Worm (Caenorhabditis elegans) whole organism, L1 larva: Measurements from ENCODE around the gene gon-4.

Source experiments
- C16A3.4 ChIP-seq: fragments of 150-350 bp; optimal IDR thresholded peaks from 2 replicates; lab custom pipeline; 2014; ENCODE audit warnings: missing biosample characterization, missing genetic modification characterization
- ama-1 ChIP-seq: fragments of 150-350 bp; optimal IDR thresholded peaks from 2 replicates; lab custom pipeline; 2014
- ceh-63 ChIP-seq: fragments of 200-800 bp; sonication (Bioruptor generic); optimal IDR thresholded peaks from 2 replicates; lab custom pipeline; 2018; ENCODE audit warnings: mild to moderate bottlenecking, missing genetic modification characterization, missing compliant biosample characterization
- ceh-8 ChIP-seq: fragments of 200-800 bp; sonication (Bioruptor generic); optimal IDR thresholded peaks from 2 replicates; lab custom pipeline; 2018; ENCODE audit warnings: mild to moderate bottlenecking, missing genetic modification characterization, moderate library complexity, missing compliant biosample characterization
- ceh-88 ChIP-seq: fragments of 200-800 bp; sonication (Bioruptor generic); IDR thresholded peaks from 2 replicates; pipeline ENCODE4 v1.3.6; 2022; ENCODE audit warnings: missing genetic modification characterization, missing compliant biosample characterization
- ces-1 ChIP-seq: fragments of 150-350 bp; optimal IDR thresholded peaks from 2 replicates; lab custom pipeline; 2014; ENCODE audit warnings: missing biosample characterization, missing genetic modification reagents, missing genetic modification characterization
- dpl-1 ChIP-seq, 3 experiments: fragments of 150-350 bp in 2 of 3; sonication (generic microtip) in 1 of 3; optimal IDR thresholded peaks; 2 replicates each; lab custom pipeline; 2014 to 2017; ENCODE audit warnings: missing biosample characterization in 3 of 3, missing genetic modification characterization in 3 of 3, missing genetic modification reagents in 3 of 3
- dsc-1 ChIP-seq: sonication (generic microtip); optimal IDR thresholded peaks from 2 replicates; lab custom pipeline; 2016; ENCODE audit warnings: mild to moderate bottlenecking, missing genetic modification characterization, missing compliant biosample characterization
- efl-3 ChIP-seq: fragments of 200-800 bp; sonication (Bioruptor generic); optimal IDR thresholded peaks from 2 replicates; lab custom pipeline; 2018; ENCODE audit warnings: mild to moderate bottlenecking, missing genetic modification characterization, missing compliant biosample characterization
- elt-2 ChIP-seq: sonication (generic microtip); optimal IDR thresholded peaks from 2 replicates; lab custom pipeline; 2016; ENCODE audit warnings: missing genetic modification characterization, mild to moderate bottlenecking, inconsistent platforms, missing compliant biosample characterization, missing genetic modification reagents
- elt-3 ChIP-seq, 6 experiments: fragments of 150-350 bp in 1 of 6; sonication (generic microtip); optimal IDR thresholded peaks; 2 replicates each; lab custom pipeline; 2017 to 2018; ENCODE audit warnings: missing biosample characterization in 6 of 6, missing genetic modification characterization in 6 of 6, inconsistent platforms in 1 of 6
- ets-5 ChIP-seq: fragments of 200-800 bp; sonication (Bioruptor generic); IDR thresholded peaks from 2 replicates; pipeline ENCODE4 v1.3.6; 2022; ENCODE audit warnings: missing genetic modification characterization, missing compliant biosample characterization
- fkh-10 ChIP-seq: sonication (generic microtip); optimal IDR thresholded peaks from 2 replicates; lab custom pipeline; 2017; ENCODE audit warnings: missing biosample characterization, missing genetic modification reagents, missing genetic modification characterization
- fkh-4 ChIP-seq: sonication (generic microtip); optimal IDR thresholded peaks from 2 replicates; lab custom pipeline; 2016; ENCODE audit warnings: missing compliant biosample characterization, missing genetic modification characterization, borderline replicate concordance
- fos-1 ChIP-seq: fragments of 150-350 bp; optimal IDR thresholded peaks from 2 replicates; lab custom pipeline; 2014; ENCODE audit warnings: missing biosample characterization, missing genetic modification characterization
- grh-1 ChIP-seq: fragments of 200-800 bp; sonication (Bioruptor generic); IDR thresholded peaks from 2 replicates; pipeline ENCODE4 v1.3.6; 2022; ENCODE audit warnings: missing genetic modification reagents, missing genetic modification characterization, missing compliant biosample characterization
- hlh-17 ChIP-seq: fragments of 200-800 bp; sonication (Bioruptor generic); optimal IDR thresholded peaks from 2 replicates; lab custom pipeline; 2018; ENCODE audit warnings: missing genetic modification characterization, mild to moderate bottlenecking, missing compliant biosample characterization, moderate library complexity, borderline replicate concordance
- hlh-4 ChIP-seq: sonication (generic microtip); optimal IDR thresholded peaks from 2 replicates; lab custom pipeline; 2016; ENCODE audit warnings: mild to moderate bottlenecking, missing genetic modification characterization, missing compliant biosample characterization
- hpl-2 ChIP-seq: fragments of 150-350 bp; optimal IDR thresholded peaks from 2 replicates; lab custom pipeline; 2014; ENCODE audit warnings: missing biosample characterization, missing genetic modification reagents, missing genetic modification characterization
- isw-1 ChIP-seq: fragments of 200-800 bp; sonication (Bioruptor generic); IDR thresholded peaks from 2 replicates; pipeline ENCODE4 v1.3.6; 2022; ENCODE audit warnings: missing genetic modification characterization, missing compliant biosample characterization
- lin-14 ChIP-seq: fragments of 200-800 bp; sonication (Bioruptor generic); optimal IDR thresholded peaks from 2 replicates; lab custom pipeline; 2018; ENCODE audit warnings: mild to moderate bottlenecking, missing genetic modification characterization, moderate library complexity, missing compliant biosample characterization
- lin-15B ChIP-seq: fragments of 150-350 bp; sonication (generic microtip); optimal IDR thresholded peaks from 3 replicates; lab custom pipeline; 2014; ENCODE audit warnings: missing biosample characterization, missing genetic modification characterization
- lin-35 ChIP-seq, 2 experiments: fragments of 150-350 bp; optimal IDR thresholded peaks; 2 replicates each; lab custom pipeline; 2014; ENCODE audit warnings: missing biosample characterization in 2 of 2, missing genetic modification characterization in 2 of 2, missing genetic modification reagents in 2 of 2
- lin-39 ChIP-seq: fragments of 150-350 bp; optimal IDR thresholded peaks from 2 replicates; lab custom pipeline; 2014; ENCODE audit warnings: missing biosample characterization, missing genetic modification reagents, missing genetic modification characterization
- mdl-1 ChIP-seq, 2 experiments: fragments of 150-350 bp; optimal IDR thresholded peaks; 2 replicates each; lab custom pipeline; 2014 to 2017; ENCODE audit warnings: missing biosample characterization in 2 of 2, missing genetic modification characterization in 2 of 2, inconsistent platforms in 1 of 2
- mep-1 ChIP-seq: fragments of 150-350 bp; optimal IDR thresholded peaks from 2 replicates; lab custom pipeline; 2014; ENCODE audit warnings: missing biosample characterization, missing genetic modification characterization
- nhr-12 ChIP-seq: sonication (generic microtip); optimal IDR thresholded peaks from 2 replicates; lab custom pipeline; 2017; ENCODE audit warnings: missing biosample characterization, missing genetic modification characterization
- nhr-19 ChIP-seq: fragments of 200-800 bp; sonication (Bioruptor generic); conservative IDR thresholded peaks from 2 replicates; pipeline ENCODE4 v1.3.6; 2022; ENCODE audit warnings: missing genetic modification characterization, missing compliant biosample characterization
- nhr-20 ChIP-seq: sonication (generic microtip); optimal IDR thresholded peaks from 2 replicates; lab custom pipeline; 2016; ENCODE audit warnings: mild to moderate bottlenecking, missing genetic modification characterization, missing compliant biosample characterization
- nhr-237 ChIP-seq: fragments of 150-350 bp; optimal IDR thresholded peaks from 2 replicates; lab custom pipeline; 2014; ENCODE audit warnings: missing biosample characterization, missing genetic modification characterization
- nhr-28 ChIP-seq: fragments of 150-350 bp; optimal IDR thresholded peaks from 2 replicates; lab custom pipeline; 2014; ENCODE audit warnings: missing biosample characterization, missing genetic modification characterization
- nhr-47 ChIP-seq: sonication (generic microtip); optimal IDR thresholded peaks from 2 replicates; lab custom pipeline; 2016; ENCODE audit warnings: mild to moderate bottlenecking, missing genetic modification characterization, moderate library complexity, missing compliant biosample characterization
- nhr-71 ChIP-seq: sonication (generic microtip); optimal IDR thresholded peaks from 2 replicates; lab custom pipeline; 2016; ENCODE audit warnings: mild to moderate bottlenecking, missing genetic modification characterization, moderate library complexity, missing compliant biosample characterization
- nhr-77 ChIP-seq: fragments of 150-350 bp; optimal IDR thresholded peaks from 2 replicates; lab custom pipeline; 2014; ENCODE audit warnings: missing biosample characterization, missing genetic modification characterization
- nhr-84 ChIP-seq: sonication (generic microtip); optimal IDR thresholded peaks from 2 replicates; lab custom pipeline; 2017; ENCODE audit warnings: missing biosample characterization, missing genetic modification characterization
- nhr-85 ChIP-seq: sonication (generic microtip); peaks from one replicate; lab custom pipeline; 2016; ENCODE audit warnings: missing genetic modification characterization, inconsistent platforms, missing compliant biosample characterization
- nhr-90 ChIP-seq: sonication (generic microtip); optimal IDR thresholded peaks from 2 replicates; lab custom pipeline; 2016; ENCODE audit warnings: mild to moderate bottlenecking, missing genetic modification characterization, missing compliant biosample characterization; ENCODE audit not compliant: poor library complexity
- pag-3 ChIP-seq: sonication (generic microtip); optimal IDR thresholded peaks from 2 replicates; lab custom pipeline; 2017; ENCODE audit warnings: missing genetic modification characterization, mild to moderate bottlenecking, missing compliant biosample characterization, antibody characterized with exemption, borderline replicate concordance; ENCODE audit not compliant: insufficient read depth
- pax-3 ChIP-seq: fragments of 200-800 bp; sonication (Bioruptor generic); optimal IDR thresholded peaks from 2 replicates; lab custom pipeline; 2018; ENCODE audit warnings: mild to moderate bottlenecking, missing genetic modification characterization, moderate library complexity, missing compliant biosample characterization
- pqm-1 ChIP-seq: sonication (generic microtip); optimal IDR thresholded peaks from 3 replicates; lab custom pipeline; 2017; ENCODE audit warnings: missing biosample characterization, missing genetic modification characterization
- rnt-1 ChIP-seq: sonication (generic microtip); optimal IDR thresholded peaks from 2 replicates; lab custom pipeline; 2016; ENCODE audit warnings: mild to moderate bottlenecking, missing genetic modification characterization, moderate library complexity, missing compliant biosample characterization
- snu-23 ChIP-seq: sonication (generic microtip); optimal IDR thresholded peaks from 2 replicates; lab custom pipeline; 2016; ENCODE audit warnings: missing genetic modification characterization, missing compliant biosample characterization
- sox-4 ChIP-seq: sonication (generic microtip); optimal IDR thresholded peaks from 2 replicates; lab custom pipeline; 2016; ENCODE audit warnings: missing genetic modification characterization, missing compliant biosample characterization
- sptf-1 ChIP-seq: fragments of 150-350 bp; optimal IDR thresholded peaks from 2 replicates; lab custom pipeline; 2014; ENCODE audit warnings: missing biosample characterization, missing genetic modification characterization
- tlp-1 ChIP-seq: fragments of 150-350 bp; optimal IDR thresholded peaks from 2 replicates; lab custom pipeline; 2014; ENCODE audit warnings: missing biosample characterization, missing genetic modification characterization
- unc-30 ChIP-seq: sonication (generic microtip); optimal IDR thresholded peaks from 2 replicates; lab custom pipeline; 2017; ENCODE audit warnings: missing biosample characterization, missing genetic modification characterization
- unc-98 ChIP-seq: fragments of 200-800 bp; sonication (Bioruptor generic); IDR thresholded peaks from 2 replicates; pipeline ENCODE4 v1.3.6; 2022; ENCODE audit warnings: missing genetic modification characterization, missing compliant biosample characterization
- xbp-1 ChIP-seq: sonication (generic microtip); optimal IDR thresholded peaks from 2 replicates; lab custom pipeline; 2016; ENCODE audit warnings: missing genetic modification characterization, missing compliant biosample characterization
- zip-4 ChIP-seq: fragments of 200-800 bp; sonication (Bioruptor generic); optimal IDR thresholded peaks from 2 replicates; lab custom pipeline; 2018; ENCODE audit warnings: mild to moderate bottlenecking, missing genetic modification characterization, moderate library complexity, missing compliant biosample characterization
- ztf-4 ChIP-seq: fragments of 150-350 bp; optimal IDR thresholded peaks from 2 replicates; lab custom pipeline; 2014; ENCODE audit warnings: missing biosample characterization, missing genetic modification characterization

The gon-4 gene

ce11 chrIV:10251764-10252163 is 54.1 kb downstream of the gon-4 start:
- TF ChIP-seq pqm-1 (tag; lab: Kevin White, UChicago) (no peak), unc-30 (tag; lab: Kevin White, UChicago) (no peak), lin-35 (GFP tag; optimal IDR thresholded peaks at IDR 0.05; lab: Kevin White, UChicago) (no peak), ztf-4 (tag; lab: Kevin White, UChicago) (no peak), ces-1 (no peak), ceh-63 (GFP tag; lab: Kevin White, UChicago) (no peak)

ce11 chrIV:10252350-10252792 is 54.8 kb downstream of the gon-4 start:
- TF ChIP-seq mep-1 (tag; lab: Kevin White, UChicago) (peak; percentile 81), nhr-71 (tag; lab: Kevin White, UChicago) (peak; percentile 99), lin-14 (GFP tag; lab: Kevin White, UChicago) (peak; percentile 100), nhr-12 (tag; lab: Kevin White, UChicago) (no peak), fkh-10 (GFP tag; lab: Kevin White, UChicago) (peak; percentile 93), fos-1 (tag; lab: Kevin White, UChicago) (peak; percentile 60), fkh-4 (tag; lab: Kevin White, UChicago) (peak; percentile 51), nhr-84 (tag; lab: Kevin White, UChicago) (no peak), grh-1 (GFP tag; lab: Robert Waterston, UW) (peak; percentile 46; the same call in 1 of the 2 replicates), C16A3.4 (tag; lab: Kevin White, UChicago) (peak; percentile 77), rnt-1 (peak; percentile 86), nhr-47 (tag; lab: Kevin White, UChicago) (peak; percentile 96), ceh-88 (GFP tag; lab: Robert Waterston, UW) (peak; percentile 72), ama-1 (lab: Kevin White, UChicago) (peak; percentile 63), sox-4 (tag; lab: Kevin White, UChicago) (peak; percentile 93), nhr-20 (tag; lab: Kevin White, UChicago) (peak; percentile 96), xbp-1 (peak; percentile 91), elt-3 (tag; optimal IDR thresholded peaks at IDR 0.05; lab: Kevin White, UChicago) (peak in 1 of 6 experiments; percentile 60), hlh-4 (no peak), tlp-1 (tag; lab: Kevin White, UChicago) (no peak), nhr-90 (tag; lab: Kevin White, UChicago) (peak; percentile 80), sptf-1 (tag; lab: Kevin White, UChicago) (no peak), isw-1 (GFP tag; lab: Robert Waterston, UW) (peak; percentile 83), nhr-28 (tag; lab: Kevin White, UChicago) (no peak), snu-23 (peak; percentile 95), dsc-1 (tag; lab: Kevin White, UChicago) (peak; percentile 97), nhr-237 (tag; lab: Kevin White, UChicago) (peak; percentile 78), ceh-8 (peak; percentile 94), mdl-1 (tag; optimal IDR thresholded peaks at IDR 0.05; lab: Kevin White, UChicago) (peak; percentile 82 to 92), pag-3 (no peak), nhr-19 (peak; percentile 91), hlh-17 (GFP tag; lab: Kevin White, UChicago) (no peak), nhr-77 (tag; lab: Kevin White, UChicago) (peak; percentile 82), unc-98 (peak; percentile 48; the same call in 1 of the 2 replicates), ets-5 (GFP tag; lab: Robert Waterston, UW) (no peak), ces-1 (no peak), pqm-1 (tag; lab: Kevin White, UChicago) (no peak), elt-2 (peak; percentile 87), lin-39 (tag; lab: Kevin White, UChicago) (peak; percentile 40), pax-3 (tag; lab: Kevin White, UChicago) (peak; percentile 87), lin-15B (tag; lab: Kevin White, UChicago) (no peak), nhr-85 (tag; lab: Kevin White, UChicago) (peak; percentile 93), hpl-2 (GFP tag; lab: Kevin White, UChicago) (peak; percentile 23), efl-3 (GFP tag; lab: Kevin White, UChicago) (no peak), dpl-1 (GFP tag; optimal IDR thresholded peaks at IDR 0.05; lab: Kevin White, UChicago) (peak; percentile 37 to 59 (median 58)), zip-4 (GFP tag; lab: Kevin White, UChicago) (peak; percentile 55)
